Worm (Caenorhabditis elegans): ENCODE results near the gene F11C1.10.

Gene F11C1.10

ce11 chrX:12987119-12987518, 10.2 kb downstream of the F11C1.10 start, which contains the start of gene mff-1:
mff-1 (minus strand) TSS chrX:12987219.
- TF ChIP-seq ztf-23 (GFP tag; IDR thresholded peaks at IDR 0.05) (no peak), tab-1 (GFP tag; IDR thresholded peaks at IDR 0.05) (no peak), ref-1 (GFP tag; conservative IDR thresholded peaks at IDR 0.05) (no peak), flt-1 (GFP tag; IDR thresholded peaks at IDR 0.05) (no peak), ztf-29 (GFP tag; IDR thresholded peaks at IDR 0.05) (no peak), T22C8.4 (GFP tag; IDR thresholded peaks at IDR 0.05) (no peak), cog-1 (tag; optimal IDR thresholded peaks at IDR 0.05) (no peak), klf-2 (GFP tag; conservative IDR thresholded peaks at IDR 0.05) (no peak), med-1 (GFP tag; optimal IDR thresholded peaks at IDR 0.05; ENCODE audit: insufficient read depth) (no peak)

- TF ChIP-seq cog-1 (tag; optimal IDR thresholded peaks at IDR 0.05) (no peak), T22C8.4 (GFP tag; IDR thresholded peaks at IDR 0.05) (peak; percentile 47; the same call in 1 of the 2 replicates), tab-1 (GFP tag; IDR thresholded peaks at IDR 0.05) (no peak), ztf-23 (GFP tag; IDR thresholded peaks at IDR 0.05) (no peak), flt-1 (GFP tag; IDR thresholded peaks at IDR 0.05) (no peak)
Observed at ce11 chrX:12989205-12989604, 12.3 kb downstream of the F11C1.10 start, which contains the start of gene F11C1.7. F11C1.7 (plus strand) TSS chrX:12989344.

ce11 chrX:12990529-12991520, 13.9 kb downstream of the F11C1.10 start, which contains the start of the genes F11C1.1 and vwa-8:
F11C1.1 (minus strand) TSS chrX:12990579.
vwa-8 (plus strand) TSS chrX:12991470.
- no peak for TF ChIP-seq flt-1 (GFP tag; IDR thresholded peaks at IDR 0.05)
- TF ChIP-seq tab-1 (GFP tag; IDR thresholded peaks at IDR 0.05) = no peak
- no peak for TF ChIP-seq med-1 (GFP tag; optimal IDR thresholded peaks at IDR 0.05; ENCODE audit: insufficient read depth)
- TF ChIP-seq ref-1 (GFP tag; conservative IDR thresholded peaks at IDR 0.05) = no peak
- TF ChIP-seq T22C8.4 (GFP tag; IDR thresholded peaks at IDR 0.05) = peak; percentile 59; the same call in 1 of the 2 replicates
- no peak for TF ChIP-seq klf-2 (GFP tag; conservative IDR thresholded peaks at IDR 0.05)
- TF ChIP-seq ztf-29 (GFP tag; IDR thresholded peaks at IDR 0.05) = no peak
- TF ChIP-seq cog-1 (tag; optimal IDR thresholded peaks at IDR 0.05) = no peak

ce11 chrX:12996161-12996560, 19.3 kb downstream of the F11C1.10 start:
- TF ChIP-seq cog-1 (tag; optimal IDR thresholded peaks at IDR 0.05) (no peak), ztf-29 (GFP tag; IDR thresholded peaks at IDR 0.05) (no peak), ref-1 (GFP tag; conservative IDR thresholded peaks at IDR 0.05) (no peak), med-1 (GFP tag; optimal IDR thresholded peaks at IDR 0.05; ENCODE audit: insufficient read depth) (no peak), tab-1 (GFP tag; IDR thresholded peaks at IDR 0.05) (no peak), ztf-23 (GFP tag; IDR thresholded peaks at IDR 0.05) (no peak), T22C8.4 (GFP tag; IDR thresholded peaks at IDR 0.05) (no peak), klf-2 (GFP tag; conservative IDR thresholded peaks at IDR 0.05) (no peak), flt-1 (GFP tag; IDR thresholded peaks at IDR 0.05) (no peak)

ce11 chrX:12999567-12999966, 22.7 kb downstream of the F11C1.10 start:
- no peak for TF ChIP-seq ref-1 (GFP tag; conservative IDR thresholded peaks at IDR 0.05)
- TF ChIP-seq klf-2 (GFP tag; conservative IDR thresholded peaks at IDR 0.05) = no peak
- TF ChIP-seq med-1 (GFP tag; optimal IDR thresholded peaks at IDR 0.05; ENCODE audit: insufficient read depth) = no peak
- TF ChIP-seq ztf-23 (GFP tag; IDR thresholded peaks at IDR 0.05) = no peak
- TF ChIP-seq cog-1 (tag; optimal IDR thresholded peaks at IDR 0.05) = no peak
- no peak for TF ChIP-seq tab-1 (GFP tag; IDR thresholded peaks at IDR 0.05)
- no peak for TF ChIP-seq ztf-29 (GFP tag; IDR thresholded peaks at IDR 0.05)
- no peak for TF ChIP-seq T22C8.4 (GFP tag; IDR thresholded peaks at IDR 0.05)
- TF ChIP-seq flt-1 (GFP tag; IDR thresholded peaks at IDR 0.05) = no peak

- TF ChIP-seq med-1 (GFP tag; optimal IDR thresholded peaks at IDR 0.05; ENCODE audit: insufficient read depth) (no peak), ztf-29 (GFP tag; IDR thresholded peaks at IDR 0.05) (no peak), flt-1 (GFP tag; IDR thresholded peaks at IDR 0.05) (no peak), tab-1 (GFP tag; IDR thresholded peaks at IDR 0.05) (no peak), cog-1 (tag; optimal IDR thresholded peaks at IDR 0.05) (no peak), klf-2 (GFP tag; conservative IDR thresholded peaks at IDR 0.05) (no peak), ztf-23 (GFP tag; IDR thresholded peaks at IDR 0.05) (no peak), ref-1 (GFP tag; conservative IDR thresholded peaks at IDR 0.05) (no peak), T22C8.4 (GFP tag; IDR thresholded peaks at IDR 0.05) (no peak)
Observed at ce11 chrX:13000837-13001236, 24.0 kb downstream of the F11C1.10 start.

ce11 chrX:13002322-13002721, 25.4 kb downstream of the F11C1.10 start:
- TF ChIP-seq klf-2 (GFP tag; conservative IDR thresholded peaks at IDR 0.05) = no peak
- TF ChIP-seq ztf-29 (GFP tag; IDR thresholded peaks at IDR 0.05) = no peak
- TF ChIP-seq ztf-23 (GFP tag; IDR thresholded peaks at IDR 0.05) = no peak

- no peak for TF ChIP-seq cog-1 (tag; optimal IDR thresholded peaks at IDR 0.05)
- TF ChIP-seq med-1 (GFP tag; optimal IDR thresholded peaks at IDR 0.05; ENCODE audit: insufficient read depth) = no peak
- no peak for TF ChIP-seq flt-1 (GFP tag; IDR thresholded peaks at IDR 0.05)
- TF ChIP-seq klf-2 (GFP tag; conservative IDR thresholded peaks at IDR 0.05) = no peak
- no peak for TF ChIP-seq ztf-23 (GFP tag; IDR thresholded peaks at IDR 0.05)
- TF ChIP-seq ztf-29 (GFP tag; IDR thresholded peaks at IDR 0.05) = no peak
- TF ChIP-seq ref-1 (GFP tag; conservative IDR thresholded peaks at IDR 0.05) = no peak
- no peak for TF ChIP-seq tab-1 (GFP tag; IDR thresholded peaks at IDR 0.05)
- no peak for TF ChIP-seq T22C8.4 (GFP tag; IDR thresholded peaks at IDR 0.05)
Observed at ce11 chrX:13003092-13003491, 26.2 kb downstream of the F11C1.10 start.

- TF ChIP-seq klf-2 (GFP tag; conservative IDR thresholded peaks at IDR 0.05) = no peak
- no peak for TF ChIP-seq flt-1 (GFP tag; IDR thresholded peaks at IDR 0.05)
- TF ChIP-seq tab-1 (GFP tag; IDR thresholded peaks at IDR 0.05) = no peak
- TF ChIP-seq ztf-29 (GFP tag; IDR thresholded peaks at IDR 0.05) = no peak
- no peak for TF ChIP-seq ztf-23 (GFP tag; IDR thresholded peaks at IDR 0.05)
- no peak for TF ChIP-seq T22C8.4 (GFP tag; IDR thresholded peaks at IDR 0.05)
Observed at ce11 chrX:13004491-13005093, 27.7 kb downstream of the F11C1.10 start.

All from whole organism, midembryonic.